Worm (Caenorhabditis elegans): ENCODE results near the gene ZC443.3.

The ZC443.3 gene

ce11 chrV:12814022-12814421 is at the start of gene ZC443.3:
ZC443.3 (minus strand) TSS chrV:12814122.
- no peak for TF ChIP-seq pat-9 (tag; optimal IDR thresholded peaks at IDR 0.05)
- no peak for TF ChIP-seq K02D7.2 (tag; optimal IDR thresholded peaks at IDR 0.05)
- TF ChIP-seq gmeb-2 (tag; optimal IDR thresholded peaks at IDR 0.05), result no peak
- no peak for TF ChIP-seq dve-1 (tag; optimal IDR thresholded peaks at IDR 0.05)
- no peak for TF ChIP-seq ets-4 (tag; optimal IDR thresholded peaks at IDR 0.05)
- no peak for TF ChIP-seq unc-86 (tag; optimal IDR thresholded peaks at IDR 0.05)
- no peak for TF ChIP-seq K09A11.1 (tag; optimal IDR thresholded peaks at IDR 0.05; ENCODE audit: insufficient read depth)
- TF ChIP-seq hlh-13 (GFP tag; optimal IDR thresholded peaks at IDR 0.05), result no peak

- no peak for TF ChIP-seq hlh-6 (tag; optimal IDR thresholded peaks at IDR 0.05)
- TF ChIP-seq sox-2 (GFP tag; IDR thresholded peaks at IDR 0.05), result no peak
- no peak for TF ChIP-seq ceh-18 (tag; optimal IDR thresholded peaks at IDR 0.05)
- no peak for TF ChIP-seq hlh-30 (tag; optimal IDR thresholded peaks at IDR 0.05; ENCODE audit: insufficient read depth)
- TF ChIP-seq elt-2 (tag; optimal IDR thresholded peaks at IDR 0.05), result no peak
- TF ChIP-seq elt-4 (tag; optimal IDR thresholded peaks at IDR 0.05), result no peak
- TF ChIP-seq pqm-1 (tag; optimal IDR thresholded peaks at IDR 0.05), result no peak
- no peak for TF ChIP-seq ref-2 (tag; optimal IDR thresholded peaks at IDR 0.05)
- no peak for TF ChIP-seq ceh-24 (tag; optimal IDR thresholded peaks at IDR 0.05)
- no peak for TF ChIP-seq pag-3 (tag; optimal IDR thresholded peaks at IDR 0.05; ENCODE audit: borderline replicate concordance)
- TF ChIP-seq pax-1 (tag; optimal IDR thresholded peaks at IDR 0.05), result no peak
- TF ChIP-seq dve-1 (tag; optimal IDR thresholded peaks at IDR 0.05), result no peak
- TF ChIP-seq ama-1 (optimal IDR thresholded peaks at IDR 0.05), result no peak
- no peak for TF ChIP-seq unc-55 (GFP tag; optimal IDR thresholded peaks at IDR 0.05)
- TF ChIP-seq ceh-2 (tag; optimal IDR thresholded peaks at IDR 0.05), result no peak
- TF ChIP-seq fkh-6 (tag; optimal IDR thresholded peaks at IDR 0.05), result no peak
- TF ChIP-seq ceh-31 (tag; optimal IDR thresholded peaks at IDR 0.05), result no peak
Measured at ce11 chrV:12859144-12859543, 45.2 kb upstream of the ZC443.3 start, which contains the start of gene anp-1. anp-1 (plus strand) TSS chrV:12859444.

ce11 chrV:12854766-12855165 is 40.8 kb upstream of the ZC443.3 start, which contains the start of gene C44H9.7:
C44H9.7 (minus strand) TSS chrV:12854866.
- TF ChIP-seq elt-2 (tag; optimal IDR thresholded peaks at IDR 0.05) (peak; percentile 53), hlh-8 (tag; optimal IDR thresholded peaks at IDR 0.05) (no peak)

ce11 chrV:12852355-12852754 is 38.4 kb upstream of the ZC443.3 start:
- TF ChIP-seq elt-2 (tag; optimal IDR thresholded peaks at IDR 0.05), result peak; percentile 51
- no peak for TF ChIP-seq unc-55 (GFP tag; optimal IDR thresholded peaks at IDR 0.05)

ce11 chrV:12849736-12850135 is 35.8 kb upstream of the ZC443.3 start, which contains the start of gene C44H9.5:
C44H9.5 (minus strand) TSS chrV:12849864.
- TF ChIP-seq sox-2 (GFP tag; IDR thresholded peaks at IDR 0.05), result no peak
- TF ChIP-seq C08G9.2 (tag; optimal IDR thresholded peaks at IDR 0.05), result no peak

ce11 chrV:12845247-12845646 is 31.3 kb upstream of the ZC443.3 start, which contains the start of gene C44H9.6:
C44H9.6 (minus strand) TSS chrV:12845347.
- TF ChIP-seq unc-42 (tag; optimal IDR thresholded peaks at IDR 0.05) (no peak), ceh-2 (tag; optimal IDR thresholded peaks at IDR 0.05) (no peak), ahr-1 (tag; optimal IDR thresholded peaks at IDR 0.05) (no peak), hlh-6 (tag; optimal IDR thresholded peaks at IDR 0.05) (no peak), Y22D7AL.16 (tag; optimal IDR thresholded peaks at IDR 0.05) (no peak), ceh-31 (tag; optimal IDR thresholded peaks at IDR 0.05) (no peak), K09A11.1 (tag; optimal IDR thresholded peaks at IDR 0.05; ENCODE audit: insufficient read depth) (no peak), ceh-34 (tag; optimal IDR thresholded peaks at IDR 0.05) (no peak), tbx-2 (tag; optimal IDR thresholded peaks at IDR 0.05) (no peak), fax-1 (tag; optimal IDR thresholded peaks at IDR 0.05) (no peak), zip-5 (tag; optimal IDR thresholded peaks at IDR 0.05) (no peak), ref-2 (tag; optimal IDR thresholded peaks at IDR 0.05) (no peak), ceh-48 (tag; optimal IDR thresholded peaks at IDR 0.05) (no peak), dve-1 (tag; optimal IDR thresholded peaks at IDR 0.05) (no peak), eyg-1 (tag; optimal IDR thresholded peaks at IDR 0.05) (no peak)

All from whole organism, late embryonic.